Worm (Caenorhabditis elegans) whole organism, L2 larva: ENCODE data around the gene lsy-2.

Experiments used
- C34F6.9 ChIP-seq: fragments of 150-350 bp; optimal IDR thresholded peaks from 2 replicates; lab custom pipeline; 2014; ENCODE audit warnings: missing biosample characterization, missing genetic modification characterization
- F13H6.1 ChIP-seq: sonication (generic microtip); optimal IDR thresholded peaks from 2 replicates; lab custom pipeline; 2016; ENCODE audit warnings: missing genetic modification characterization, missing compliant biosample characterization
- R02D3.7 ChIP-seq: fragments of 150-350 bp; optimal IDR thresholded peaks from 2 replicates; lab custom pipeline; 2014; ENCODE audit warnings: missing biosample characterization, missing genetic modification characterization
- alr-1 ChIP-seq: fragments of 150-350 bp; optimal IDR thresholded peaks from 2 replicates; lab custom pipeline; 2014; ENCODE audit warnings: missing biosample characterization, missing genetic modification characterization
- blmp-1 ChIP-seq: sonication (generic microtip); optimal IDR thresholded peaks from 2 replicates; lab custom pipeline; 2017; ENCODE audit warnings: missing genetic modification characterization, mild to moderate bottlenecking, missing compliant biosample characterization, antibody characterized with exemption, moderate library complexity; ENCODE audit not compliant: insufficient read depth
- elt-1 ChIP-seq: fragments of 150-350 bp; optimal IDR thresholded peaks from 2 replicates; lab custom pipeline; 2014; ENCODE audit warnings: missing biosample characterization, missing genetic modification characterization
- elt-3 ChIP-seq: sonication (generic microtip); optimal IDR thresholded peaks from 2 replicates; lab custom pipeline; 2017; ENCODE audit warnings: missing biosample characterization, missing genetic modification characterization
- fos-1 ChIP-seq: fragments of 150-350 bp; optimal IDR thresholded peaks from 2 replicates; lab custom pipeline; 2014; ENCODE audit warnings: missing biosample characterization, missing genetic modification characterization
- lin-11 ChIP-seq: fragments of 150-350 bp; sonication (generic microtip); optimal IDR thresholded peaks from 2 replicates; lab custom pipeline; 2014; ENCODE audit warnings: missing biosample characterization, missing genetic modification characterization, inconsistent platforms, mixed read lengths
- lin-13 ChIP-seq: fragments of 150-350 bp; optimal IDR thresholded peaks from 2 replicates; lab custom pipeline; 2014; ENCODE audit warnings: missing biosample characterization, missing genetic modification reagents, missing genetic modification characterization
- lsy-2 ChIP-seq, 2 experiments: fragments of 150-350 bp in 1 of 2; sonication (generic microtip) in 1 of 2; optimal IDR thresholded peaks; 2 replicates each; lab custom pipeline; 2014 to 2017; ENCODE audit warnings: missing biosample characterization in 2 of 2, missing genetic modification characterization in 2 of 2
- mbf-1 ChIP-seq: sonication (generic microtip); optimal IDR thresholded peaks from 2 replicates; lab custom pipeline; 2017; ENCODE audit warnings: missing biosample characterization, missing genetic modification characterization
- mdl-1 ChIP-seq, 2 experiments: fragments of 150-350 bp in 1 of 2; sonication (generic microtip) in 1 of 2; optimal IDR thresholded peaks; 2 replicates each; lab custom pipeline; 2017; ENCODE audit warnings: missing biosample characterization in 2 of 2, missing genetic modification characterization in 2 of 2
- nhr-129 ChIP-seq: fragments of 150-350 bp; optimal IDR thresholded peaks from 2 replicates; lab custom pipeline; 2014; ENCODE audit warnings: missing biosample characterization, missing genetic modification characterization
- nhr-6 ChIP-seq: fragments of 150-350 bp; optimal IDR thresholded peaks from 2 replicates; lab custom pipeline; 2014; ENCODE audit warnings: missing biosample characterization, missing genetic modification characterization
- sem-4 ChIP-seq: fragments of 150-350 bp; optimal IDR thresholded peaks from 2 replicates; lab custom pipeline; 2014; ENCODE audit warnings: missing biosample characterization, missing genetic modification reagents, missing genetic modification characterization
- skn-1 ChIP-seq: sonication (generic microtip); optimal IDR thresholded peaks from 2 replicates; lab custom pipeline; 2017; ENCODE audit warnings: missing biosample characterization, missing genetic modification characterization
- sma-9 ChIP-seq, 2 experiments: fragments of 150-350 bp in 1 of 2; sonication (generic microtip) in 1 of 2; optimal IDR thresholded peaks; 2 replicates each; lab custom pipeline; 2014 to 2016; ENCODE audit warnings: missing genetic modification characterization in 2 of 2, mild to moderate bottlenecking in 1 of 2, missing biosample characterization in 1 of 2, missing compliant biosample characterization in 1 of 2, missing genetic modification reagents in 1 of 2, moderate library complexity in 1 of 2
- unc-55 ChIP-seq: fragments of 150-350 bp; sonication (generic microtip); optimal IDR thresholded peaks from 3 replicates; lab custom pipeline; 2014; ENCODE audit warnings: missing biosample characterization, missing genetic modification reagents, missing genetic modification characterization

Gene lsy-2

ce11 chrX:2138923-2139322 lies 49.4 kb downstream of the lsy-2 start:
- TF ChIP-seq nhr-129 (tag; lab: Kevin White, UChicago): peak; percentile 44
- no peak for TF ChIP-seq fos-1 (tag; lab: Kevin White, UChicago)
- no peak for TF ChIP-seq alr-1 (tag; lab: Kevin White, UChicago)
- no peak for TF ChIP-seq R02D3.7
- TF ChIP-seq sem-4 (tag; lab: Kevin White, UChicago): no peak
- peak; percentile 55 for TF ChIP-seq sma-9 (GFP tag; optimal IDR thresholded peaks at IDR 0.05; lab: Kevin White, UChicago)
- TF ChIP-seq sma-9 (tag; optimal IDR thresholded peaks at IDR 0.05; lab: Kevin White, UChicago): no peak
- peak; percentile 26 for TF ChIP-seq C34F6.9 (tag; lab: Kevin White, UChicago)
- peak in 1 of 2 experiments; percentile 30 for TF ChIP-seq lsy-2 (tag; optimal IDR thresholded peaks at IDR 0.05; lab: Kevin White, UChicago)
- TF ChIP-seq nhr-6: peak; percentile 23
- TF ChIP-seq F13H6.1: peak; percentile 68
- no peak for TF ChIP-seq mdl-1 (tag; optimal IDR thresholded peaks at IDR 0.05; lab: Kevin White, UChicago)

- TF ChIP-seq skn-1 (tag; lab: Kevin White, UChicago): no peak
- TF ChIP-seq nhr-129 (tag; lab: Kevin White, UChicago): peak; percentile 25
- TF ChIP-seq lin-13 (GFP tag; lab: Kevin White, UChicago): no peak
- no peak for TF ChIP-seq lin-11 (tag; lab: Kevin White, UChicago)
- TF ChIP-seq elt-1 (tag; lab: Kevin White, UChicago): no peak
- no peak for TF ChIP-seq mdl-1 (tag; optimal IDR thresholded peaks at IDR 0.05; lab: Kevin White, UChicago)
- TF ChIP-seq elt-3 (tag; lab: Kevin White, UChicago): no peak
- peak; percentile 16 for TF ChIP-seq C34F6.9 (tag; lab: Kevin White, UChicago)
- TF ChIP-seq sem-4 (tag; lab: Kevin White, UChicago): no peak
- TF ChIP-seq sma-9 (GFP tag; optimal IDR thresholded peaks at IDR 0.05; lab: Kevin White, UChicago): peak; percentile 9
- no peak for TF ChIP-seq sma-9 (tag; optimal IDR thresholded peaks at IDR 0.05; lab: Kevin White, UChicago)
- TF ChIP-seq blmp-1: no peak
- TF ChIP-seq nhr-6: no peak
- TF ChIP-seq mbf-1: no peak
- peak; percentile 45 for TF ChIP-seq unc-55 (GFP tag; lab: Kevin White, UChicago)
These were observed 51.1 kb downstream of the lsy-2 start for ce11 chrX:2140610-2141009.
